Worm (Caenorhabditis elegans): ENCODE results near the gene chil-19.

Gene chil-19

ce11 chrII:9481427-9481826, 27.2 kb upstream of the chil-19 start:
- TF ChIP-seq sma-9 (GFP tag; optimal IDR thresholded peaks at IDR 0.05) = peak; percentile 41
- no peak for TF ChIP-seq sma-9 (tag; optimal IDR thresholded peaks at IDR 0.05)
- no peak for TF ChIP-seq C34F6.9 (tag; optimal IDR thresholded peaks at IDR 0.05)
- peak; percentile 50 for TF ChIP-seq F13H6.1 (tag; optimal IDR thresholded peaks at IDR 0.05)
- TF ChIP-seq nhr-129 (tag; optimal IDR thresholded peaks at IDR 0.05) = peak; percentile 27

DNA sequence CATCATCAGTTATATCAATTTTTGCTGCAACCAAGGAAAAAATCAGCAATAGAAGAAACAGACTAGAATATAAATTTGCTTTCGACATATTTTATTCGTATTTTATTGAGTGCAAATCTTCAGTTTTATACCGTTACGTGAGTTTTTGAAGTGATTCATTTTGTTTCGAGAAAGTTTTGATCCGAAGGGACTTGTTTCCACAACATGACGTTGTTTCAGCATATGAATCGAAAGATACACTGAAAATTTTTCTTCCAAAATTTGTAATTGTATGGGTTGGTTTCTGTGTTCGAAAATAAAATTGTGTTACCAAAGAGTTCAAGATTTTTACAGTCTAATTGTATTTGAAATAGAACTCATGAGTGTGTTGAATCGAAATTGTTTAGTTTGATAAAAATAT, 25.8 kb upstream of the chil-19 start, which contains the start of gene T19H5.7:
Gene T19H5.7, minus strand, starts transcription at position 101 of the 400 bp plus-strand sequence.
- no peak for TF ChIP-seq peb-1 (tag; optimal IDR thresholded peaks at IDR 0.05)
- TF ChIP-seq ZK546.5 (tag; optimal IDR thresholded peaks at IDR 0.05) = no peak
- TF ChIP-seq ama-1 (optimal IDR thresholded peaks at IDR 0.05) = no peak
- no peak for TF ChIP-seq egl-27 (tag; optimal IDR thresholded peaks at IDR 0.05)
- no peak for TF ChIP-seq elt-3 (tag; optimal IDR thresholded peaks at IDR 0.05)
- no peak for TF ChIP-seq F13H6.1 (tag; optimal IDR thresholded peaks at IDR 0.05)
- TF ChIP-seq dmd-4 (tag; optimal IDR thresholded peaks at IDR 0.05) = no peak
- TF ChIP-seq gmeb-1 (tag; optimal IDR thresholded peaks at IDR 0.05) = no peak
- TF ChIP-seq skn-1 (tag; optimal IDR thresholded peaks at IDR 0.05) = no peak
- TF ChIP-seq nhr-23 (tag; optimal IDR thresholded peaks at IDR 0.05) = no peak

ce11 chrII:9477567-9477966, 23.4 kb upstream of the chil-19 start, which contains the start of gene chil-27:
chil-27 (plus strand) TSS chrII:9477867.
- TF ChIP-seq nhr-6 (tag; optimal IDR thresholded peaks at IDR 0.05) (no peak), lin-39 (tag; optimal IDR thresholded peaks at IDR 0.05) (no peak), Y55F3AM.14 (GFP tag; optimal IDR thresholded peaks at IDR 0.05) (no peak), mdl-1 (tag; optimal IDR thresholded peaks at IDR 0.05) (no peak), gmeb-1 (tag; optimal IDR thresholded peaks at IDR 0.05) (no peak), zag-1 (tag; optimal IDR thresholded peaks at IDR 0.05) (no peak), nhr-21 (tag; optimal IDR thresholded peaks at IDR 0.05) (no peak), nhr-12 (tag; optimal IDR thresholded peaks at IDR 0.05) (no peak), elt-1 (tag; optimal IDR thresholded peaks at IDR 0.05) (no peak), aly-2 (tag; optimal IDR thresholded peaks at IDR 0.05) (no peak), lin-11 (tag; optimal IDR thresholded peaks at IDR 0.05) (no peak), nhr-77 (tag; optimal IDR thresholded peaks at IDR 0.05) (no peak), dmd-4 (tag; optimal IDR thresholded peaks at IDR 0.05) (no peak), alr-1 (tag; optimal IDR thresholded peaks at IDR 0.05) (no peak), snpc-4 (tag; optimal IDR thresholded peaks at IDR 0.05) (no peak), unc-62 (GFP tag; optimal IDR thresholded peaks at IDR 0.05) (no peak), nhr-237 (tag; optimal IDR thresholded peaks at IDR 0.05) (no peak), nhr-10 (tag; optimal IDR thresholded peaks at IDR 0.05) (no peak)

- no peak for TF ChIP-seq unc-39 (tag; optimal IDR thresholded peaks at IDR 0.05)
Observed at ce11 chrII:9474367-9475105, 20.3 kb upstream of the chil-19 start, which contains the start of the genes chil-25 and chil-26. chil-25 (minus strand) TSS chrII:9474467. chil-26 (plus strand) TSS chrII:9475055.

- TF ChIP-seq fos-1 (tag; optimal IDR thresholded peaks at IDR 0.05) (peak; percentile 59), F13H6.1 (tag; optimal IDR thresholded peaks at IDR 0.05) (no peak), snpc-4 (tag; optimal IDR thresholded peaks at IDR 0.05) (no peak), dmd-4 (tag; optimal IDR thresholded peaks at IDR 0.05) (no peak)
Observed at ce11 chrII:9470027-9470426, 15.8 kb upstream of the chil-19 start, which contains the start of gene T19H5.6. T19H5.6 (minus strand) TSS chrII:9470221.

DNA sequence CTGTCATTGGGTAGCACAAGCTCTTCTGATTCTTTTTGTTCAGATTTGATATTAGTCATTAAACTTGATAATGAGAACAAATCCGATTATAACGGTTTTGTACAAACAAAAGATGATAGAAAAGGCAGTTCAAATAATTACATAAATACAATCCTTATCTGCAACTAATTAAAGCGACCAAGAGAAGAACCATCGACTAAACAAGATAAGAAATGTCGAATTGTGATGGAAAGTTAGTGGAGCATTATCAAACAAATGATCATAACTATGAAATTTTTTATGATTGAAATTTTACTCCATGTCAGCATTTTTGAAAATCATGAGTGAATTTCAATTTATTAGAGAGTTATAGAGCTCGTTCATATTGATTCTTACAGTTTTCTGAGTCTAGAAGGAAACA, 14.2 kb upstream of the chil-19 start, which contains the start of gene chil-23:
Gene chil-23, minus strand, starts transcription at position 198 of the 400 bp plus-strand sequence.
- TF ChIP-seq skn-1 (tag; optimal IDR thresholded peaks at IDR 0.05) (peak; percentile 48), lin-39 (tag; optimal IDR thresholded peaks at IDR 0.05) (no peak), Y55F3AM.14 (GFP tag; optimal IDR thresholded peaks at IDR 0.05) (no peak), sma-9 (GFP tag; optimal IDR thresholded peaks at IDR 0.05) (peak; percentile 60), sma-9 (tag; optimal IDR thresholded peaks at IDR 0.05) (no peak), snpc-4 (tag; optimal IDR thresholded peaks at IDR 0.05) (no peak), crh-2 (tag; optimal IDR thresholded peaks at IDR 0.05) (peak; percentile 23), fos-1 (tag; optimal IDR thresholded peaks at IDR 0.05) (peak; percentile 89), alr-1 (tag; optimal IDR thresholded peaks at IDR 0.05) (no peak), R02D3.7 (tag; optimal IDR thresholded peaks at IDR 0.05) (no peak)

Measured in whole organism, L2 larva.